Worm (Caenorhabditis elegans) whole organism, L4/young adult: ENCODE data around the gene add-1.

ENCODE experiments used
- W03F9.2 ChIP-seq: fragments of 150-350 bp; optimal IDR thresholded peaks from 2 replicates; lab custom pipeline; 2014; ENCODE audit warnings: missing biosample characterization, missing genetic modification characterization
- dao-5 ChIP-seq: sonication (generic microtip); optimal IDR thresholded peaks from 2 replicates; lab custom pipeline; 2016; ENCODE audit warnings: missing genotype, missing genetic modification characterization, moderate library complexity, missing compliant biosample characterization
- him-1 ChIP-seq: sonication (generic microtip); optimal IDR thresholded peaks from 2 replicates; lab custom pipeline; 2016; ENCODE audit warnings: missing genotype, missing genetic modification reagents, missing genetic modification characterization, missing compliant biosample characterization

The add-1 gene

ce11 chrX:4859582-4860095, at the start of gene add-1:
Gene add-1 (minus strand): TSS chrX:4860045.
- no peak for TF ChIP-seq W03F9.2 (tag; lab: Kevin White, UChicago)

- no peak for TF ChIP-seq W03F9.2 (tag; lab: Kevin White, UChicago)
- no peak for TF ChIP-seq him-1 (tag; lab: Kevin White, UChicago)
- TF ChIP-seq dao-5: no peak
These were observed 46.0 kb upstream of the add-1 start, which contains the start of gene K05B2.2 for ce11 chrX:4905804-4906203. Gene K05B2.2 (plus strand): TSS chrX:4906081.

- no peak for TF ChIP-seq dao-5
- TF ChIP-seq W03F9.2 (tag; lab: Kevin White, UChicago): no peak
- TF ChIP-seq him-1 (tag; lab: Kevin White, UChicago): no peak
These were observed 42.5 kb upstream of the add-1 start for ce11 chrX:4902376-4902775.

ce11 chrX:4901974-4902373, 42.1 kb upstream of the add-1 start:
- TF ChIP-seq him-1 (tag; lab: Kevin White, UChicago) (no peak), dao-5 (no peak), W03F9.2 (tag; lab: Kevin White, UChicago) (no peak)

- TF ChIP-seq him-1 (tag; lab: Kevin White, UChicago) (no peak), dao-5 (no peak), W03F9.2 (tag; lab: Kevin White, UChicago) (no peak)
These were observed 40.8 kb upstream of the add-1 start, which contains the start of gene T07F12.4 for ce11 chrX:4900685-4901084. Gene T07F12.4 (minus strand): TSS chrX:4900814.

ce11 chrX:4899623-4900022, 39.8 kb upstream of the add-1 start:
- TF ChIP-seq dao-5: no peak
- no peak for TF ChIP-seq W03F9.2 (tag; lab: Kevin White, UChicago)
- peak; percentile 31 for TF ChIP-seq him-1 (tag; lab: Kevin White, UChicago)

ce11 chrX:4895223-4895622, 35.4 kb upstream of the add-1 start:
- TF ChIP-seq him-1 (tag; lab: Kevin White, UChicago) (no peak), dao-5 (no peak), W03F9.2 (tag; lab: Kevin White, UChicago) (no peak)

- TF ChIP-seq dao-5: no peak
These were observed 33.8 kb upstream of the add-1 start, which contains the start of gene T07F12.1 for ce11 chrX:4893623-4894105. Gene T07F12.1 (plus strand): TSS chrX:4894055.

ce11 chrX:4890159-4890558, 30.3 kb upstream of the add-1 start, which contains the start of gene T07F12.2:
Gene T07F12.2 (plus strand): TSS chrX:4890245.
- TF ChIP-seq him-1 (tag; lab: Kevin White, UChicago) (no peak), dao-5 (no peak), W03F9.2 (tag; lab: Kevin White, UChicago) (no peak)

- no peak for TF ChIP-seq him-1 (tag; lab: Kevin White, UChicago)
- TF ChIP-seq dao-5: no peak
- no peak for TF ChIP-seq W03F9.2 (tag; lab: Kevin White, UChicago)
These were observed 25.8 kb upstream of the add-1 start, which contains the start of gene arrd-23 for ce11 chrX:4885651-4886050. Gene arrd-23 (plus strand): TSS chrX:4885951.

ce11 chrX:4881310-4881709, 21.5 kb upstream of the add-1 start:
- TF ChIP-seq W03F9.2 (tag; lab: Kevin White, UChicago): no peak
- TF ChIP-seq dao-5: no peak
- TF ChIP-seq him-1 (tag; lab: Kevin White, UChicago): no peak

- TF ChIP-seq him-1 (tag; lab: Kevin White, UChicago) (no peak), W03F9.2 (tag; lab: Kevin White, UChicago) (no peak), dao-5 (no peak)
These were observed 20.2 kb upstream of the add-1 start for ce11 chrX:4879998-4880397.

ce11 chrX:4876904-4877303, 17.1 kb upstream of the add-1 start, which contains the start of gene tsp-14:
Gene tsp-14 (minus strand): TSS chrX:4876965.
- TF ChIP-seq W03F9.2 (tag; lab: Kevin White, UChicago) (no peak), him-1 (tag; lab: Kevin White, UChicago) (no peak), dao-5 (no peak)

- TF ChIP-seq him-1 (tag; lab: Kevin White, UChicago) (no peak), dao-5 (no peak), W03F9.2 (tag; lab: Kevin White, UChicago) (no peak)
These were observed 15.5 kb upstream of the add-1 start for ce11 chrX:4875296-4875695.

ce11 chrX:4872758-4873157, 12.9 kb upstream of the add-1 start:
- TF ChIP-seq W03F9.2 (tag; lab: Kevin White, UChicago) (no peak), dao-5 (no peak), him-1 (tag; lab: Kevin White, UChicago) (no peak)
